Worm (Caenorhabditis elegans) whole organism, L1 larva: ENCODE results near the gene sop-2.

Experiments
- C34B4.2 ChIP-seq: sonication (generic microtip); optimal IDR thresholded peaks from 2 replicates; lab custom pipeline; 2017; ENCODE audit warnings: mild to moderate bottlenecking, missing genetic modification characterization, missing compliant biosample characterization
- F16B12.6 ChIP-seq: fragments of 150-350 bp; optimal IDR thresholded peaks from 2 replicates; lab custom pipeline; 2014; ENCODE audit warnings: missing biosample characterization, missing genetic modification characterization
- Y116A8C.19 ChIP-seq: sonication (generic microtip); optimal IDR thresholded peaks from 2 replicates; lab custom pipeline; 2016; ENCODE audit warnings: missing compliant biosample characterization, missing genetic modification characterization, borderline replicate concordance
- aly-2 ChIP-seq: fragments of 150-350 bp; optimal IDR thresholded peaks from 2 replicates; lab custom pipeline; 2014; ENCODE audit warnings: missing biosample characterization, missing genetic modification characterization
- blmp-1 ChIP-seq: fragments of 150-350 bp; optimal IDR thresholded peaks from 2 replicates; lab custom pipeline; 2014; ENCODE audit warnings: missing biosample characterization, missing genetic modification characterization
- ceh-8 ChIP-seq: fragments of 200-800 bp; sonication (Bioruptor generic); optimal IDR thresholded peaks from 2 replicates; lab custom pipeline; 2018; ENCODE audit warnings: mild to moderate bottlenecking, missing genetic modification characterization, moderate library complexity, missing compliant biosample characterization
- ceh-82 ChIP-seq, 3 experiments: fragments of 150-350 bp in 1 of 3; sonication (generic microtip) in 2 of 3; optimal IDR thresholded peaks; 2 replicates each; lab custom pipeline; 2014 to 2017; ENCODE audit warnings: missing biosample characterization in 3 of 3, missing genetic modification characterization in 3 of 3
- ces-1 ChIP-seq: fragments of 150-350 bp; optimal IDR thresholded peaks from 2 replicates; lab custom pipeline; 2014; ENCODE audit warnings: missing biosample characterization, missing genetic modification reagents, missing genetic modification characterization
- efl-1 ChIP-seq, 4 experiments: fragments of 150-350 bp; optimal IDR thresholded peaks in 3 of 4; peaks in 1 of 4; 1 replicate in 1 of 4; 2 replicates in 3 of 4; lab custom pipeline; 2014; ENCODE audit warnings: missing biosample characterization in 2 of 4, missing genetic modification characterization in 2 of 4, missing genetic modification reagents in 2 of 4
- elt-2 ChIP-seq: sonication (generic microtip); optimal IDR thresholded peaks from 2 replicates; lab custom pipeline; 2016; ENCODE audit warnings: missing genetic modification characterization, mild to moderate bottlenecking, inconsistent platforms, missing compliant biosample characterization, missing genetic modification reagents
- ets-5 ChIP-seq: fragments of 200-800 bp; sonication (Bioruptor generic); IDR thresholded peaks from 2 replicates; pipeline ENCODE4 v1.3.6; 2022; ENCODE audit warnings: missing genetic modification characterization, missing compliant biosample characterization
- fos-1 ChIP-seq: fragments of 150-350 bp; optimal IDR thresholded peaks from 2 replicates; lab custom pipeline; 2014; ENCODE audit warnings: missing biosample characterization, missing genetic modification characterization
- irx-1 ChIP-seq: sonication (generic microtip); optimal IDR thresholded peaks from 2 replicates; lab custom pipeline; 2016; ENCODE audit warnings: missing genetic modification characterization, missing compliant biosample characterization
- jun-1 ChIP-seq: fragments of 150-350 bp; optimal IDR thresholded peaks from 2 replicates; lab custom pipeline; 2014; ENCODE audit warnings: missing biosample characterization, missing genetic modification reagents, missing genetic modification characterization
- lin-13 ChIP-seq: fragments of 150-350 bp; optimal IDR thresholded peaks from 2 replicates; lab custom pipeline; 2014; ENCODE audit warnings: missing biosample characterization, missing genetic modification reagents, missing genetic modification characterization
- lin-14 ChIP-seq: fragments of 200-800 bp; sonication (Bioruptor generic); optimal IDR thresholded peaks from 2 replicates; lab custom pipeline; 2018; ENCODE audit warnings: mild to moderate bottlenecking, missing genetic modification characterization, moderate library complexity, missing compliant biosample characterization
- lin-15B ChIP-seq: fragments of 150-350 bp; sonication (generic microtip); optimal IDR thresholded peaks from 3 replicates; lab custom pipeline; 2014; ENCODE audit warnings: missing biosample characterization, missing genetic modification characterization
- lin-35 ChIP-seq, 2 experiments: fragments of 150-350 bp; optimal IDR thresholded peaks; 2 replicates each; lab custom pipeline; 2014; ENCODE audit warnings: missing biosample characterization in 2 of 2, missing genetic modification characterization in 2 of 2, missing genetic modification reagents in 2 of 2
- lir-3 ChIP-seq: sonication (generic microtip); optimal IDR thresholded peaks from 2 replicates; lab custom pipeline; 2016; ENCODE audit warnings: mild to moderate bottlenecking, missing genetic modification characterization, moderate library complexity, missing compliant biosample characterization; ENCODE audit not compliant: poor library complexity
- lsy-2 ChIP-seq, 2 experiments: fragments of 150-350 bp; optimal IDR thresholded peaks; 2 replicates each; lab custom pipeline; 2014; ENCODE audit warnings: missing biosample characterization in 2 of 2, missing genetic modification characterization in 2 of 2
- mef-2 ChIP-seq: fragments of 150-350 bp; optimal IDR thresholded peaks from 2 replicates; lab custom pipeline; 2014; ENCODE audit warnings: missing biosample characterization, missing genetic modification characterization
- mep-1 ChIP-seq: fragments of 150-350 bp; optimal IDR thresholded peaks from 2 replicates; lab custom pipeline; 2014; ENCODE audit warnings: missing biosample characterization, missing genetic modification characterization
- nhr-20 ChIP-seq: sonication (generic microtip); optimal IDR thresholded peaks from 2 replicates; lab custom pipeline; 2016; ENCODE audit warnings: mild to moderate bottlenecking, missing genetic modification characterization, missing compliant biosample characterization
- nhr-28 ChIP-seq: fragments of 150-350 bp; optimal IDR thresholded peaks from 2 replicates; lab custom pipeline; 2014; ENCODE audit warnings: missing biosample characterization, missing genetic modification characterization
- nhr-71 ChIP-seq: sonication (generic microtip); optimal IDR thresholded peaks from 2 replicates; lab custom pipeline; 2016; ENCODE audit warnings: mild to moderate bottlenecking, missing genetic modification characterization, moderate library complexity, missing compliant biosample characterization
- nhr-84 ChIP-seq: sonication (generic microtip); optimal IDR thresholded peaks from 2 replicates; lab custom pipeline; 2017; ENCODE audit warnings: missing biosample characterization, missing genetic modification characterization
- nhr-85 ChIP-seq: sonication (generic microtip); peaks from one replicate; lab custom pipeline; 2016; ENCODE audit warnings: missing genetic modification characterization, inconsistent platforms, missing compliant biosample characterization
- skn-1 ChIP-seq: fragments of 150-350 bp; optimal IDR thresholded peaks from 2 replicates; lab custom pipeline; 2014; ENCODE audit warnings: missing biosample characterization, missing genetic modification characterization
- sup-37 ChIP-seq: fragments of 200-800 bp; sonication (Bioruptor generic); optimal IDR thresholded peaks from 2 replicates; lab custom pipeline; 2018; ENCODE audit warnings: mild to moderate bottlenecking, missing genetic modification characterization, missing compliant biosample characterization
- xbp-1 ChIP-seq: sonication (generic microtip); optimal IDR thresholded peaks from 2 replicates; lab custom pipeline; 2016; ENCODE audit warnings: missing genetic modification characterization, missing compliant biosample characterization
- zag-1 ChIP-seq: fragments of 150-350 bp; optimal IDR thresholded peaks from 2 replicates; lab custom pipeline; 2014; ENCODE audit warnings: missing biosample characterization, missing genetic modification characterization
- zip-4 ChIP-seq: fragments of 200-800 bp; sonication (Bioruptor generic); optimal IDR thresholded peaks from 2 replicates; lab custom pipeline; 2018; ENCODE audit warnings: mild to moderate bottlenecking, missing genetic modification characterization, moderate library complexity, missing compliant biosample characterization
- ztf-11 ChIP-seq, 2 experiments: sonication (generic microtip); optimal IDR thresholded peaks; 2 replicates each; lab custom pipeline; 2016 to 2017; ENCODE audit warnings: missing genetic modification characterization in 2 of 2, missing biosample characterization in 1 of 2, missing compliant biosample characterization in 1 of 2

Gene sop-2

ce11 chrII:12339644-12340043 is at the start of gene sop-2:
Gene sop-2 (plus strand): TSS chrII:12339944.
- TF ChIP-seq Y116A8C.19 (tag; lab: Kevin White, UChicago), result no peak

DNA sequence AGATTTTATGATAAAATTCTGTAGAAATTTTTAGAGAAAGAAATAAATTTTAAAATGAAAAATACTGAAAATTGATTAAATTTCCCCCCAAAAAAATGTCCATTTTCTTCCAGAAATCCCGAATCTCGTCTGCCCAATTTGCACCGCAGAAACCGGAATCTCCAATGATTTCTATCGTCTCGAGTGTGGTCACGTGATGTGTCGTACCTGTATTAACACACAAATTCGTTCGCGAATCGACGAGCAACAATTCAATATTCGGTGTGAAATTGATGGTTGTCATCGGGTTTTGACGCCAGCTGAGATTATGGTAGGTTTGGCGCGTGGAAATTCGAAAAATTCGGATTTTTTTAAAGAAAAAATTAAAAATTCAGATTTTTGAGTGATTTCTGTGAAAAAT is 43.2 kb upstream of the sop-2 start:
- no peak for TF ChIP-seq efl-1 (optimal IDR thresholded peaks at IDR 0.05; lab: Kevin White, UChicago)
- peak in 1 of 2 experiments; percentile 55 for TF ChIP-seq efl-1 (GFP tag; optimal IDR thresholded peaks at IDR 0.05 in 1 of 2; lab: Kevin White, UChicago)
- peak; percentile 3 for TF ChIP-seq nhr-85
- TF ChIP-seq mef-2 (tag; lab: Kevin White, UChicago), result no peak

ce11 chrII:12300680-12301079 is 39.1 kb upstream of the sop-2 start:
- TF ChIP-seq zag-1 (tag; lab: Kevin White, UChicago), result no peak
- no peak for TF ChIP-seq ceh-82 (tag; optimal IDR thresholded peaks at IDR 0.05; lab: Kevin White, UChicago)
- no peak for TF ChIP-seq skn-1 (tag; lab: Kevin White, UChicago)
- TF ChIP-seq nhr-71 (tag; lab: Kevin White, UChicago), result no peak
- TF ChIP-seq xbp-1 (tag; lab: Kevin White, UChicago), result no peak

DNA sequence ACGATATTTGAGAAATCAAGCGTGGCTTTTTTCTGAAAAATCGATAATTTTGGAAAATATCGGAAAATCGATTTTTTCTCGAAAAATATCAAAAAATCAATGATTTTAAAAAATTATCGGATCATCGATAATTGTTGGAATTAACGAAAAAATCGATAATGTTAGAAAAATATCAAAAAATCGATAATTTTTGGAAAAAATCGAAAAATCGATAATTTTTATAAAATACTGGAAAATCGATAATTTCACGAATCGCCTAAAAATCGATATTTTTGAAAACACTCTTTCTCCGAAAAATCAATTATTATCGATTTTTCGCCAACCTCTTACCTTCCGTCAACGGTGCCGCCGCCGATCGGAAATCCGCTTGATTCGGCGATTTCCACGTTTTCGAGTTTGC is 38.5 kb upstream of the sop-2 start:
- no peak for TF ChIP-seq ces-1
- no peak for TF ChIP-seq mef-2 (tag; lab: Kevin White, UChicago)
- TF ChIP-seq irx-1 (tag; lab: Kevin White, UChicago), result no peak
- no peak for TF ChIP-seq F16B12.6 (tag; lab: Kevin White, UChicago)
- TF ChIP-seq jun-1 (tag; lab: Kevin White, UChicago), result no peak
- no peak for TF ChIP-seq nhr-84 (tag; lab: Kevin White, UChicago)
- TF ChIP-seq aly-2 (tag; lab: Kevin White, UChicago), result no peak
- TF ChIP-seq ztf-11 (tag; optimal IDR thresholded peaks at IDR 0.05; lab: Kevin White, UChicago), result no peak
- no peak for TF ChIP-seq sup-37 (GFP tag; lab: Kevin White, UChicago)
- no peak for TF ChIP-seq lin-13 (GFP tag; lab: Kevin White, UChicago)
- TF ChIP-seq nhr-20 (tag; lab: Kevin White, UChicago), result no peak
- no peak for TF ChIP-seq lin-35 (GFP tag; optimal IDR thresholded peaks at IDR 0.05; lab: Kevin White, UChicago)
- TF ChIP-seq lin-15B (tag; lab: Kevin White, UChicago), result no peak
- TF ChIP-seq elt-2 (tag; lab: Kevin White, UChicago), result no peak
- no peak for TF ChIP-seq C34B4.2
- TF ChIP-seq zip-4 (GFP tag; lab: Kevin White, UChicago), result no peak
- TF ChIP-seq skn-1 (tag; lab: Kevin White, UChicago), result no peak
- TF ChIP-seq nhr-28 (tag; lab: Kevin White, UChicago), result no peak
- TF ChIP-seq, all 84 proteins: peak for 0

ce11 chrII:12302354-12302753 is 37.4 kb upstream of the sop-2 start, which contains the start of gene C50E10.1:
Gene C50E10.1 (minus strand): TSS chrII:12302454.
- TF ChIP-seq ets-5 (GFP tag; lab: Robert Waterston, UW) (no peak), ceh-8 (GFP tag; lab: Kevin White, UChicago) (no peak), nhr-20 (tag; lab: Kevin White, UChicago) (no peak), fos-1 (tag; lab: Kevin White, UChicago) (no peak), lin-14 (no peak), lsy-2 (tag; optimal IDR thresholded peaks at IDR 0.05; lab: Kevin White, UChicago) (no peak)

DNA sequence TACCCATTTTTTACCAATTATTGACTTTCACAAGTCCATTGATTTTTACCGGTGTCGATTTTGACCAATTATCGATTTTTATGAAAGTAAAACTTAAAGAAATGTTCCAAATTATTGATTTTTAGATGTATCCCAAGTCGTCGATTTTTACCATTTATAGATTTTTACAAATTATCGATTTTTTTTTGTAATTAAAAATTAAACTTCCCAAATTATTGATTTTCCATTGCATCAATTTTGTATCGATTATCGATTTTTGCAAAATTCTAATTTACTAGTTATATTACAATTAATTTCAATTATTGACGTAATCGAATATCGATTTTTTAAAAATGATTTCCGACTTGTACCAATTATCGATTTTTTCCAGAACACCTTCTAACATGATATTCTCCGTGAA is 36.6 kb upstream of the sop-2 start, which contains the start of gene sre-50:
Gene sre-50 (plus strand): TSS at position 384 of the 400 bp plus-strand sequence.
- TF ChIP-seq lir-3 (tag; lab: Kevin White, UChicago) (no peak), Y116A8C.19 (tag; lab: Kevin White, UChicago) (no peak), blmp-1 (tag; lab: Kevin White, UChicago) (no peak), sup-37 (GFP tag; lab: Kevin White, UChicago) (no peak), mep-1 (no peak)
